Worm (Caenorhabditis elegans) whole organism, young adult: ENCODE results near the gene hil-4.

Source experiments
- dpl-1 ChIP-seq: fragments of 150-350 bp; optimal IDR thresholded peaks from 2 replicates; lab custom pipeline; 2014; ENCODE audit warnings: missing biosample characterization, missing genetic modification reagents, missing genetic modification characterization
- pha-4 ChIP-seq: fragments of 150-350 bp; sonication (generic microtip); optimal IDR thresholded peaks from 2 replicates; lab custom pipeline; 2014; ENCODE audit warnings: missing biosample characterization, missing genetic modification reagents, missing genetic modification characterization

DNA sequence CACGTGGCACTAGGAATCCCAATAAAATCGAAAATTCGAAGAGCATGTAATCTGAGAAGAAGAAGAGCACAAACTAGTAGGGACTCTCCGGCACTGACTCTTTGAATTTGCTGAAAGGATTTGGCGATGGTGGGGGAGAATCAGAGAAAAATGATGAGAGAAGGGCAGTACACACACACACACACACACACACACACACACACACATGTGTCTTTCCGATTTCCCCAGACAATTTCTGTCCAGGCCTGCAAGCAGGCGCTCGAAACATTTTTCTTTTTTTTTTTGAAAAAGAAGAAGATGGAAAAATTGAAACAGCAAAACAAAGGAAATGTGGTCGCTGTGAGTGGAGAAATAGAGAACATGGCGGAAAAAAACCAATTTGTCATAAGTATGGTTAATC, 24.0 kb upstream of the hil-4 start, which contains the start of gene tig-2:
- TF ChIP-seq dpl-1 (no peak), pha-4 (no peak)
